Worm (Caenorhabditis elegans) whole organism, late embryonic: Measurements from ENCODE around the gene M02F4.1.

ENCODE experiments used
- ceh-24 ChIP-seq: sonication (generic microtip); optimal IDR thresholded peaks from 2 replicates; lab custom pipeline; 2016; ENCODE audit warnings: mild to moderate bottlenecking, missing genetic modification characterization, missing compliant biosample characterization
- sdc-2 ChIP-seq: sonication (generic microtip); optimal IDR thresholded peaks from 2 replicates; lab custom pipeline; 2016; ENCODE audit warnings: missing genotype, missing genetic modification characterization, missing compliant biosample characterization

DNA sequence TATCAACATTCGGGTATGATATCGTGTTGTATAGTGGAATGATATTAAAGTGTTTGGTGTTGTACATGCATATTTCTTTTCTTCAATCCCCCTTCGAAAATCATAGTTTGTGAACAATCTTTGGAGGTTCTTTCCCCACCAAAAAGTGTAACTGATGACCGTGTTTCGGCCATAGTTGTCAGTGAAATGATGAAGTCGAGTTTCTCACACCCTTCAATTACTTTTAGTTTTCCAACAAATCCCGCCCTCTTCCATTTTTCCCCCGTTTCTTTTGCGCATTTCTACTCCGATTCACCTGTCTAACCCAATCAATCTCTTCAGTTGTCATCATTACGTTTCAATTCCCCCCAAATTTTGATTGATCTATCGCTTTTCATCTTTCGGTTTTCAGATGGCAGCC lies 3.8 kb downstream of the M02F4.1 start:
- TF ChIP-seq sdc-2 (no peak), ceh-24 (tag; lab: Kevin White, UChicago) (no peak)
